Fruit fly (Drosophila melanogaster) whole organism, embryonic: Measurements from ENCODE around the gene CG2003.

ENCODE experiments used
- Atf6 ChIP-seq: fragments of 200-800 bp; sonication (Bioruptor generic); IDR thresholded peaks from 2 replicates; pipeline ENCODE4 v1.3.6; 2022; ENCODE audit warnings: missing biosample characterization, missing genetic modification characterization
- CG11093 ChIP-seq: fragments of 200-800 bp; sonication (Bioruptor generic); IDR thresholded peaks from 3 replicates; pipeline ENCODE4 v1.3.6; 2022; ENCODE audit warnings: missing biosample characterization, missing genetic modification characterization
- CG12104 ChIP-seq: fragments of 200-800 bp; sonication (Bioruptor generic); optimal IDR thresholded peaks from 3 replicates; lab custom pipeline; 2016; ENCODE audit warnings: missing biosample characterization, missing genetic modification characterization
- CG16813 ChIP-seq: fragments of 200-800 bp; sonication (Bioruptor generic); IDR thresholded peaks from 3 replicates; pipeline ENCODE4 v1.3.6; 2022; ENCODE audit warnings: missing biosample characterization, missing genetic modification characterization; ENCODE audit not compliant: partially characterized antibody
- CG17829 ChIP-seq: fragments of 200-800 bp; optimal IDR thresholded peaks from 2 replicates; lab custom pipeline; 2019; ENCODE audit warnings: missing biosample characterization, mild to moderate bottlenecking, missing genetic modification characterization, moderate library complexity
- CG17912 ChIP-seq: fragments of 200-800 bp; sonication (Bioruptor generic); optimal IDR thresholded peaks from 2 replicates; lab custom pipeline; 2018; ENCODE audit warnings: missing biosample characterization, mild to moderate bottlenecking, missing genetic modification characterization
- CG1832 ChIP-seq: fragments of 200-800 bp; sonication (Bioruptor generic); optimal IDR thresholded peaks from 2 replicates; lab custom pipeline; 2017; ENCODE audit warnings: missing biosample characterization, mild to moderate bottlenecking, missing genetic modification characterization, inconsistent platforms
- CG2202 ChIP-seq: fragments of 200-800 bp; sonication (Bioruptor generic); optimal IDR thresholded peaks from 2 replicates; lab custom pipeline; 2018; ENCODE audit warnings: missing biosample characterization, mild to moderate bottlenecking, missing genetic modification characterization
- CG2875 ChIP-seq: fragments of 200-800 bp; sonication (Bioruptor generic); optimal IDR thresholded peaks from 2 replicates; lab custom pipeline; 2017; ENCODE audit warnings: missing biosample characterization, mild to moderate bottlenecking, missing genetic modification characterization, missing genetic modification reagents
- CG31441 ChIP-seq: fragments of 200-800 bp; sonication (Bioruptor generic); IDR thresholded peaks from 2 replicates; pipeline ENCODE4 v1.3.6; 2022; ENCODE audit warnings: missing biosample characterization, missing genetic modification characterization
- CG43689 ChIP-seq: fragments of 200-800 bp; sonication (Bioruptor generic); IDR thresholded peaks from 2 replicates; pipeline ENCODE4 v1.3.6; 2022; ENCODE audit warnings: missing biosample characterization, missing genetic modification characterization
- CG5180 ChIP-seq: fragments of 200-800 bp; sonication (Bioruptor generic); optimal IDR thresholded peaks from 3 replicates; lab custom pipeline; 2017; ENCODE audit warnings: missing biosample characterization, missing genetic modification characterization, mild to moderate bottlenecking, moderate library complexity, missing genetic modification reagents
- CG6175 ChIP-seq: fragments of 200-800 bp; sonication (Bioruptor generic); IDR thresholded peaks from 3 replicates; pipeline ENCODE4 v1.3.6; 2022; ENCODE audit warnings: missing biosample characterization, missing genetic modification characterization
- CG7556 ChIP-seq: fragments of 200-800 bp; sonication (Bioruptor generic); optimal IDR thresholded peaks from 2 replicates; lab custom pipeline; 2017; ENCODE audit warnings: missing biosample characterization, mild to moderate bottlenecking, missing genetic modification characterization
- CG8944 ChIP-seq: fragments of 200-800 bp; sonication (Bioruptor generic); optimal IDR thresholded peaks from 3 replicates; lab custom pipeline; 2016; ENCODE audit warnings: missing biosample characterization, missing genetic modification characterization
- CG9817 ChIP-seq: fragments of 200-800 bp; sonication (Bioruptor generic); optimal IDR thresholded peaks from 2 replicates; lab custom pipeline; 2018; ENCODE audit warnings: missing biosample characterization, mild to moderate bottlenecking, missing genetic modification characterization, moderate library complexity
- CG9876 ChIP-seq: fragments of 200-800 bp; sonication (Bioruptor generic); optimal IDR thresholded peaks from 2 replicates; lab custom pipeline; 2016; ENCODE audit warnings: missing biosample characterization, missing genetic modification characterization
- Camta ChIP-seq: fragments of 200-800 bp; sonication (Bioruptor generic); optimal IDR thresholded peaks from 2 replicates; lab custom pipeline; 2016; ENCODE audit warnings: missing biosample characterization, missing genetic modification characterization
- CkIIα-i1 ChIP-seq: fragments of 200-800 bp; sonication (Bioruptor generic); IDR thresholded peaks from 2 replicates; pipeline ENCODE4 v1.3.6; 2022; ENCODE audit warnings: missing biosample characterization, missing genetic modification characterization
- Dip2 ChIP-seq: fragments of 200-800 bp; sonication (Bioruptor generic); IDR thresholded peaks from 2 replicates; pipeline ENCODE4 v1.3.6; 2022; ENCODE audit warnings: missing biosample characterization, missing genetic modification characterization
- Doc2 ChIP-seq: fragments of 200-800 bp; sonication (Bioruptor generic); IDR thresholded peaks from 2 replicates; pipeline ENCODE4 v1.3.6; 2022; ENCODE audit warnings: missing biosample characterization, missing genetic modification characterization
- Doc3 ChIP-seq: fragments of 200-800 bp; sonication (Bioruptor generic); IDR thresholded peaks from 3 replicates; pipeline ENCODE4 v1.3.6; 2022; ENCODE audit warnings: missing biosample characterization, missing genetic modification characterization; ENCODE audit not compliant: partially characterized antibody
- Fer1 ChIP-seq: fragments of 200-800 bp; sonication (Bioruptor generic); optimal IDR thresholded peaks from 2 replicates; lab custom pipeline; 2017; ENCODE audit warnings: missing biosample characterization, mild to moderate bottlenecking, missing genetic modification characterization
- HLH54F ChIP-seq: fragments of 200-800 bp; sonication (Bioruptor generic); optimal IDR thresholded peaks from 3 replicates; lab custom pipeline; 2016; ENCODE audit warnings: missing biosample characterization, missing genetic modification characterization
- Hey ChIP-seq: fragments of 200-800 bp; sonication (Bioruptor generic); optimal IDR thresholded peaks from 3 replicates; lab custom pipeline; 2018; ENCODE audit warnings: missing biosample characterization, mild to moderate bottlenecking, missing genetic modification characterization
- Hsf ChIP-seq: fragments of 200-800 bp; sonication (Bioruptor generic); optimal IDR thresholded peaks from 3 replicates; lab custom pipeline; 2016; ENCODE audit warnings: missing biosample characterization, missing genetic modification characterization
- Myb ChIP-seq: fragments of 200-800 bp; sonication (Bioruptor generic); optimal IDR thresholded peaks from 2 replicates; lab custom pipeline; 2016; ENCODE audit warnings: missing biosample characterization, missing genetic modification characterization
- NFAT ChIP-seq: fragments of 200-800 bp; sonication (Bioruptor generic); IDR thresholded peaks from 2 replicates; pipeline ENCODE4 v1.3.6; 2022; ENCODE audit warnings: missing biosample characterization, missing genetic modification characterization
- Oaz ChIP-seq: fragments of 200-800 bp; sonication (Bioruptor generic); IDR thresholded peaks from 2 replicates; pipeline ENCODE4 v1.3.6; 2022; ENCODE audit warnings: missing biosample characterization, missing genetic modification characterization
- Oli ChIP-seq: fragments of 200-800 bp; sonication (Bioruptor generic); optimal IDR thresholded peaks from 2 replicates; lab custom pipeline; 2018; ENCODE audit warnings: missing biosample characterization, mild to moderate bottlenecking, missing genetic modification characterization, moderate library complexity
- Optix ChIP-seq: fragments of 200-800 bp; sonication (Bioruptor generic); IDR thresholded peaks from 3 replicates; pipeline ENCODE4 v1.3.6; 2022; ENCODE audit warnings: missing biosample characterization, missing genetic modification characterization
- Sry-β ChIP-seq: fragments of 200-800 bp; sonication (Bioruptor generic); optimal IDR thresholded peaks from 2 replicates; lab custom pipeline; 2018; ENCODE audit warnings: missing biosample characterization, mild to moderate bottlenecking, missing genetic modification characterization, moderate library complexity
- ab ChIP-seq: fragments of 200-800 bp; sonication (Bioruptor generic); optimal IDR thresholded peaks from 2 replicates; lab custom pipeline; 2016; ENCODE audit warnings: missing biosample characterization, missing genetic modification characterization
- ato ChIP-seq: fragments of 200-800 bp; sonication (Bioruptor generic); IDR thresholded peaks from 2 replicates; pipeline ENCODE4 v1.3.6; 2022; ENCODE audit warnings: missing biosample characterization, missing genetic modification characterization; ENCODE audit not compliant: partially characterized antibody
- btn ChIP-seq: fragments of 200-800 bp; sonication (Bioruptor generic); optimal IDR thresholded peaks from 2 replicates; lab custom pipeline; 2016; ENCODE audit warnings: missing biosample characterization, missing genetic modification characterization
- chm ChIP-seq: fragments of 200-800 bp; sonication (Bioruptor generic); IDR thresholded peaks from 2 replicates; pipeline ENCODE4 v1.3.6; 2022; ENCODE audit warnings: missing biosample characterization, missing genetic modification characterization
- croc ChIP-seq: fragments of 200-800 bp; sonication (Bioruptor generic); conservative IDR thresholded peaks from 3 replicates; pipeline ENCODE4 v1.3.6; 2022; ENCODE audit warnings: missing biosample characterization, missing genetic modification characterization
- eyg ChIP-seq: fragments of 200-800 bp; sonication (Bioruptor generic); optimal IDR thresholded peaks from 3 replicates; lab custom pipeline; 2016; ENCODE audit warnings: missing biosample characterization, missing genetic modification characterization
- ftz-f1 ChIP-seq: fragments of 200-800 bp; sonication (Bioruptor generic); optimal IDR thresholded peaks from 2 replicates; lab custom pipeline; 2016; ENCODE audit warnings: missing biosample characterization, missing genetic modification characterization
- grau ChIP-seq: fragments of 200-800 bp; optimal IDR thresholded peaks from 3 replicates; lab custom pipeline; 2019; ENCODE audit warnings: missing biosample characterization, mild to moderate bottlenecking, missing genetic modification characterization, moderate library complexity
- gt ChIP-seq: fragments of 200-800 bp; sonication (Bioruptor generic); IDR thresholded peaks from 2 replicates; pipeline ENCODE4 v1.3.6; 2022; ENCODE audit warnings: missing biosample characterization, missing genetic modification characterization
- hth ChIP-seq: fragments of >200 bp; optimal IDR thresholded peaks from 2 replicates; lab custom pipeline; 2017; ENCODE audit warnings: inconsistent platforms
- ind ChIP-seq: fragments of 200-800 bp; sonication (Bioruptor generic); optimal IDR thresholded peaks from 3 replicates; lab custom pipeline; 2016; ENCODE audit warnings: missing biosample characterization, missing genetic modification characterization
- klu ChIP-seq: fragments of 200-800 bp; sonication (Bioruptor generic); IDR thresholded peaks from 2 replicates; pipeline ENCODE4 v1.3.6; 2022; ENCODE audit warnings: missing biosample characterization, missing genetic modification characterization
- knrl ChIP-seq: fragments of 200-800 bp; sonication (Bioruptor generic); IDR thresholded peaks from 3 replicates; pipeline ENCODE4 v1.3.6; 2022; ENCODE audit warnings: missing biosample characterization, missing genetic modification characterization; ENCODE audit not compliant: partially characterized antibody
- mld ChIP-seq: fragments of 200-800 bp; sonication (Bioruptor generic); IDR thresholded peaks from 3 replicates; pipeline ENCODE4 v1.3.6; 2022; ENCODE audit warnings: missing biosample characterization, missing genetic modification characterization; ENCODE audit not compliant: partially characterized antibody
- nom ChIP-seq: fragments of 200-800 bp; sonication (Bioruptor generic); optimal IDR thresholded peaks from 2 replicates; lab custom pipeline; 2017; ENCODE audit warnings: missing biosample characterization, missing genetic modification characterization, mild to moderate bottlenecking, moderate library complexity, missing genetic modification reagents
- oc ChIP-seq: fragments of 200-800 bp; sonication (Bioruptor generic); optimal IDR thresholded peaks from 2 replicates; lab custom pipeline; 2018; ENCODE audit warnings: missing biosample characterization, mild to moderate bottlenecking, missing genetic modification characterization, moderate library complexity
- pnt ChIP-seq: fragments of 200-800 bp; sonication (Bioruptor generic); optimal IDR thresholded peaks from 3 replicates; lab custom pipeline; 2016; ENCODE audit warnings: missing biosample characterization, missing genetic modification characterization
- schlank ChIP-seq: fragments of 200-800 bp; sonication (Bioruptor generic); optimal IDR thresholded peaks from 2 replicates; lab custom pipeline; 2018; ENCODE audit warnings: missing biosample characterization, mild to moderate bottlenecking, missing genetic modification characterization
- slou ChIP-seq: fragments of 200-800 bp; sonication (Bioruptor generic); optimal IDR thresholded peaks from 3 replicates; lab custom pipeline; 2016; ENCODE audit warnings: missing biosample characterization, missing genetic modification characterization
- ssp ChIP-seq: fragments of 200-800 bp; sonication (Bioruptor generic); IDR thresholded peaks from 2 replicates; pipeline ENCODE4 v1.3.6; 2022; ENCODE audit warnings: missing biosample characterization, missing genetic modification characterization
- tio ChIP-seq: fragments of 200-800 bp; sonication (Bioruptor generic); optimal IDR thresholded peaks from 2 replicates; lab custom pipeline; 2017; ENCODE audit warnings: missing biosample characterization, missing genetic modification characterization, inconsistent platforms

The CG2003 gene

DNA sequence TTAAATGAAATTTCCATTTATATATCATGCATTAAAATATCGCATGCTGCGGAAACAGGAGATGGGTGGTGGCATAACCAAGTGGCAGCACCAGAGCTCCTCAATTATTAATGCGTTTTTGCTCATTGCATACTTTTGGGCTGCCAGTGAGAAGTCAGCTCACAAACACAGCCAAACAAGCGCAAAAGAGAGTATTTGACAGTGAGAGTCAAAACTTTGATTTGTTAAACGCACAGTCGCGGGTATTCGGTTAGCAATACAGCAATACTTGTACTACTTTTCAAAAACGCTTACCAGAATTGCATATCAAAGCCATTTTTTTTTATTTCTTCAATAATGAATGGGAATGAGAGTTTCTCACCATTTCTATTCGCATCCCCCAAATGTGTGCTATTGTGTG, 32.2 kb upstream of the CG2003 start (continued):
- TF ChIP-seq oc (tag; lab: Kevin White, UChicago) (no peak), CG31441 (GFP tag; lab: Robert Waterston, UW) (0 out of 2 replicates have a peak, but pooled peaks have one; percentile 18), CG9876 (GFP tag; lab: Kevin White, UChicago) (no peak), NFAT (no peak), tio (GFP tag; lab: Kevin White, UChicago) (no peak), chm (GFP tag; lab: Robert Waterston, UW) (peak; percentile 72), croc (GFP tag; lab: Robert Waterston, UW) (no peak), ftz-f1 (GFP tag; lab: Kevin White, UChicago) (no peak), CG1832 (GFP tag; lab: Kevin White, UChicago) (no peak), klu (no peak), btn (GFP tag; lab: Kevin White, UChicago) (no peak), CG8944 (GFP tag; lab: Kevin White, UChicago) (no peak), gt (no peak), CG6175 (no peak), pnt (GFP tag; lab: Kevin White, UChicago) (no peak), Atf6 (no peak), eyg (GFP tag; lab: Kevin White, UChicago) (no peak), Fer1 (no peak), mld (GFP tag; lab: Robert Waterston, UW) (no peak), knrl (GFP tag; lab: Robert Waterston, UW) (no peak), CG5180 (no peak), ato (GFP tag; lab: Robert Waterston, UW) (no peak), Doc2 (GFP tag; lab: Robert Waterston, UW) (no peak), CG9817 (tag; lab: Kevin White, UChicago) (no peak), Oli (tag; lab: Kevin White, UChicago) (peak; percentile 22), HLH54F (GFP tag; lab: Kevin White, UChicago) (no peak), Dip2 (GFP tag; lab: Robert Waterston, UW) (no peak), Hey (tag; lab: Kevin White, UChicago) (no peak), ssp (no peak), nom (no peak), CG16813 (GFP tag; lab: Robert Waterston, UW) (no peak), hth (no peak), Doc3 (no peak), CG17829 (tag; lab: Kevin White, UChicago) (peak; percentile 30), Oaz (GFP tag; lab: Robert Waterston, UW) (no peak), ind (no peak), CG7556 (GFP tag; lab: Kevin White, UChicago) (no peak), CG43689 (no peak), ab (GFP tag; lab: Kevin White, UChicago) (no peak), CG2875 (GFP tag; lab: Kevin White, UChicago) (no peak), Myb (no peak), Optix (GFP tag; lab: Robert Waterston, UW) (no peak), grau (tag; lab: Kevin White, UChicago) (peak; percentile 15), CG2202 (tag; lab: Kevin White, UChicago) (no peak), CG17912 (GFP tag; lab: Kevin White, UChicago) (no peak), Camta (no peak), Sry-β (no peak), CG11093 (GFP tag; lab: Robert Waterston, UW) (no peak), slou (GFP tag; lab: Kevin White, UChicago) (no peak), Hsf (no peak), CkIIα-i1 (no peak), CG12104 (GFP tag; lab: Kevin White, UChicago) (no peak), schlank (tag; lab: Kevin White, UChicago) (no peak)
